Worm (Caenorhabditis elegans) whole organism, early embryonic: ENCODE results near the gene bath-42.

Experiments
- B0310.2 ChIP-seq: sonication (generic microtip); optimal IDR thresholded peaks from 2 replicates; lab custom pipeline; 2016; ENCODE audit warnings: mild to moderate bottlenecking, missing genetic modification characterization, missing compliant biosample characterization
- F13C5.2 ChIP-seq: sonication (generic microtip); optimal IDR thresholded peaks from 2 replicates; lab custom pipeline; 2017; ENCODE audit warnings: mild to moderate bottlenecking, missing genetic modification characterization, inconsistent platforms, missing compliant biosample characterization
- ama-1 ChIP-seq: fragments of 150-350 bp; optimal IDR thresholded peaks from 2 replicates; lab custom pipeline; 2014
- ceh-13 ChIP-seq: fragments of 200-800 bp; sonication (Bioruptor generic); optimal IDR thresholded peaks from 2 replicates; lab custom pipeline; 2018; ENCODE audit warnings: mild to moderate bottlenecking, missing genetic modification characterization, missing compliant biosample characterization
- ceh-36 ChIP-seq: sonication (generic microtip); optimal IDR thresholded peaks from 2 replicates; lab custom pipeline; 2016; ENCODE audit warnings: missing genetic modification characterization, inconsistent platforms, missing compliant biosample characterization
- ets-7 ChIP-seq: sonication (generic microtip); optimal IDR thresholded peaks from 2 replicates; lab custom pipeline; 2016; ENCODE audit warnings: missing genotype, missing genetic modification characterization, missing compliant biosample characterization
- flt-1 ChIP-seq: fragments of 200-800 bp; sonication (Bioruptor generic); IDR thresholded peaks from 2 replicates; pipeline ENCODE4 v1.3.6; 2022; ENCODE audit warnings: missing genetic modification characterization, missing compliant biosample characterization
- hmbx-1 ChIP-seq: sonication (generic microtip); optimal IDR thresholded peaks from 2 replicates; lab custom pipeline; 2016; ENCODE audit warnings: mild to moderate bottlenecking, missing genetic modification characterization, missing compliant biosample characterization
- hmg-4 ChIP-seq: fragments of 200-800 bp; sonication (Bioruptor generic); optimal IDR thresholded peaks from 2 replicates; lab custom pipeline; 2018; ENCODE audit warnings: mild to moderate bottlenecking, missing genetic modification characterization, missing compliant biosample characterization
- hnd-1 ChIP-seq: sonication (generic microtip); optimal IDR thresholded peaks from 2 replicates; lab custom pipeline; 2016; ENCODE audit warnings: missing genetic modification characterization, missing compliant biosample characterization
- pes-1 ChIP-seq: fragments of 200-800 bp; sonication (Bioruptor generic); IDR thresholded peaks from 2 replicates; pipeline ENCODE4 v1.3.6; 2022; ENCODE audit warnings: missing genetic modification reagents, missing genetic modification characterization, missing compliant biosample characterization
- tbx-11 ChIP-seq: fragments of 200-800 bp; sonication (Bioruptor generic); IDR thresholded peaks from 2 replicates; pipeline ENCODE4 v1.3.6; 2022; ENCODE audit warnings: missing genetic modification characterization, missing compliant biosample characterization
- tbx-37 ChIP-seq: fragments of 200-800 bp; sonication (Bioruptor generic); conservative IDR thresholded peaks from 2 replicates; pipeline ENCODE4 v1.3.6; 2022; ENCODE audit warnings: missing genetic modification reagents, missing genetic modification characterization, missing compliant biosample characterization
- tra-4 ChIP-seq: sonication (generic microtip); optimal IDR thresholded peaks from 2 replicates; lab custom pipeline; 2017; ENCODE audit warnings: missing genetic modification characterization, missing compliant biosample characterization

ce11 chrIII:8176265-8176664 is 13.1 kb upstream of the bath-42 start, which contains the start of gene C50C3.12:
- TF ChIP-seq ceh-13 (GFP tag; lab: Kevin White, UChicago) (no peak), hmbx-1 (tag; lab: Kevin White, UChicago) (no peak), hmg-4 (GFP tag; lab: Kevin White, UChicago) (no peak), tra-4 (no peak), flt-1 (no peak), hnd-1 (tag; lab: Kevin White, UChicago) (no peak), tbx-37 (GFP tag; lab: Robert Waterston, UW) (no peak), ama-1 (lab: Kevin White, UChicago) (no peak), pes-1 (GFP tag; lab: Robert Waterston, UW) (no peak), F13C5.2 (tag; lab: Kevin White, UChicago) (no peak), ets-7 (tag; lab: Kevin White, UChicago) (no peak), tbx-11 (GFP tag; lab: Robert Waterston, UW) (no peak), B0310.2 (tag; lab: Kevin White, UChicago) (no peak), ceh-36 (no peak)
